Worm (Caenorhabditis elegans) whole organism, young adult: ENCODE data around the gene C09B9.4.

Experiments used
- T07F8.4 ChIP-seq: sonication (generic microtip); optimal IDR thresholded peaks from 2 replicates; lab custom pipeline; 2016; ENCODE audit warnings: mild to moderate bottlenecking, missing genetic modification characterization, moderate library complexity, missing compliant biosample characterization
- akir-1 ChIP-seq: fragments of 200-800 bp; sonication (Bioruptor generic); optimal IDR thresholded peaks from 2 replicates; lab custom pipeline; 2018; ENCODE audit warnings: mild to moderate bottlenecking, missing genetic modification characterization, moderate library complexity, missing compliant biosample characterization
- ama-1 ChIP-seq, 3 experiments: fragments of 150-350 bp in 1 of 3; sonication (generic microtip) in 2 of 3; optimal IDR thresholded peaks; 2 replicates each; lab custom pipeline; 2014 to 2018; ENCODE audit warnings: missing biosample characterization in 2 of 3, missing genetic modification characterization in 2 of 3, missing genetic modification reagents in 2 of 3
- dpl-1 ChIP-seq: fragments of 150-350 bp; optimal IDR thresholded peaks from 2 replicates; lab custom pipeline; 2014; ENCODE audit warnings: missing biosample characterization, missing genetic modification reagents, missing genetic modification characterization
- egl-44 ChIP-seq: fragments of 200-800 bp; sonication (Bioruptor generic); IDR thresholded peaks from 2 replicates; pipeline ENCODE4 v1.3.6; 2022; ENCODE audit warnings: missing genetic modification reagents, missing genetic modification characterization, missing compliant biosample characterization
- egrh-3 ChIP-seq: fragments of 200-800 bp; sonication (Bioruptor generic); IDR thresholded peaks from 2 replicates; pipeline ENCODE4 v1.3.6; 2022; ENCODE audit warnings: missing genetic modification reagents, missing genetic modification characterization, missing compliant biosample characterization
- hlh-12 ChIP-seq: sonication (generic microtip); optimal IDR thresholded peaks from 2 replicates; lab custom pipeline; 2016; ENCODE audit warnings: missing genetic modification characterization, missing compliant biosample characterization
- lir-1 ChIP-seq: fragments of 200-800 bp; sonication (Bioruptor generic); conservative IDR thresholded peaks from 2 replicates; pipeline ENCODE4 v1.3.6; 2022; ENCODE audit warnings: missing genetic modification reagents, missing genetic modification characterization, missing compliant biosample characterization
- mel-28 ChIP-seq: sonication (generic microtip); optimal IDR thresholded peaks from 2 replicates; lab custom pipeline; 2016; ENCODE audit warnings: borderline replicate concordance, mild to moderate bottlenecking, missing genetic modification characterization, missing compliant biosample characterization
- nhr-27 ChIP-seq: fragments of 200-800 bp; sonication (Bioruptor generic); optimal IDR thresholded peaks from 2 replicates; lab custom pipeline; 2018; ENCODE audit warnings: mild to moderate bottlenecking, missing genetic modification characterization, moderate library complexity, missing compliant biosample characterization
- unc-130 ChIP-seq: sonication (generic microtip); optimal IDR thresholded peaks from 2 replicates; lab custom pipeline; 2016; ENCODE audit warnings: missing genetic modification reagents, missing genetic modification characterization, missing compliant biosample characterization
- ztf-18 ChIP-seq: sonication (generic microtip); optimal IDR thresholded peaks from 2 replicates; lab custom pipeline; 2016; ENCODE audit warnings: missing genotype, mild to moderate bottlenecking, missing genetic modification characterization, missing compliant biosample characterization

ce11 chrIV:5028978-5029377 is 4.2 kb downstream of the C09B9.4 start, which contains the start of the genes best-6 and C09B9.2:
- no peak for TF ChIP-seq lir-1 (GFP tag; lab: Robert Waterston, UW)
- no peak for TF ChIP-seq akir-1 (GFP tag; lab: Kevin White, UChicago)
- TF ChIP-seq ztf-18 (tag; lab: Kevin White, UChicago) = no peak
- no peak for TF ChIP-seq unc-130 (GFP tag; lab: Kevin White, UChicago)
- no peak for TF ChIP-seq ama-1 (optimal IDR thresholded peaks at IDR 0.05; lab: Kevin White, UChicago)
- no peak for TF ChIP-seq ama-1 (GFP tag; optimal IDR thresholded peaks at IDR 0.05; lab: Kevin White, UChicago)
- TF ChIP-seq nhr-27 (tag; lab: Kevin White, UChicago) = no peak
- TF ChIP-seq egl-44 (GFP tag; lab: Robert Waterston, UW) = no peak
- TF ChIP-seq mel-28 (tag; lab: Kevin White, UChicago) = no peak
- TF ChIP-seq hlh-12 = no peak
- no peak for TF ChIP-seq T07F8.4 (tag; lab: Kevin White, UChicago)
- TF ChIP-seq dpl-1 (GFP tag; lab: Kevin White, UChicago) = no peak
- no peak for TF ChIP-seq egrh-3 (GFP tag; lab: Robert Waterston, UW)
